Fruit fly (Drosophila melanogaster): ENCODE data around the gene CG16986.

CG16986 gene

dm6 chr3L:2571975-2572374 lies 28.2 kb upstream of the CG16986 start (continued):
- TF ChIP-seq Blimp-1 (GFP tag; optimal IDR thresholded peaks at IDR 0.05) (peak; percentile 39), CG32532 (GFP tag; IDR thresholded peaks at IDR 0.05) (0 out of 2 replicates have a peak, but pooled peaks have one; percentile 54), Side (GFP tag; optimal IDR thresholded peaks at IDR 0.05) (peak; percentile 6), CG33213 (GFP tag; optimal IDR thresholded peaks at IDR 0.05) (peak; percentile 9), Ets65A (GFP tag) (peak; percentile 90), Kr (GFP tag; optimal IDR thresholded peaks at IDR 0.05) (no peak), CG6813 (GFP tag; optimal IDR thresholded peaks at IDR 0.05) (peak; percentile 23), h (optimal IDR thresholded peaks at IDR 0.05) (no peak), tgo (GFP tag; IDR thresholded peaks at IDR 0.05) (peak; percentile 55; the same call in 2 of the 3 replicates), mld (GFP tag; IDR thresholded peaks at IDR 0.05; ENCODE audit: partially characterized antibody) (no peak), abd-A (tag; optimal IDR thresholded peaks at IDR 0.05) (no peak), CG11093 (GFP tag; IDR thresholded peaks at IDR 0.05) (peak; percentile 26; the same call in 1 of the 3 replicates), CG7987 (GFP tag; optimal IDR thresholded peaks at IDR 0.05) (peak; percentile 10), en (GFP tag; optimal IDR thresholded peaks at IDR 0.05) (no peak), HLH3B (GFP tag; IDR thresholded peaks at IDR 0.05) (peak; percentile 74), unpg (GFP tag; optimal IDR thresholded peaks at IDR 0.05) (peak; percentile 32), CG4730 (GFP tag; IDR thresholded peaks at IDR 0.05) (peak; percentile 60), ttk (GFP tag; IDR thresholded peaks at IDR 0.05) (peak; percentile 68), gro (GFP tag; optimal IDR thresholded peaks at IDR 0.05) (peak; percentile 12), prd (optimal IDR thresholded peaks at IDR 0.05) (no peak), prd (GFP tag; IDR thresholded peaks at IDR 0.05) (peak; percentile 57; the same call in 2 of the 3 replicates), CG4820 (GFP tag; optimal IDR thresholded peaks at IDR 0.05) (peak; percentile 21), gsb (GFP tag; IDR thresholded peaks at IDR 0.05) (no peak), CG5245 (GFP tag; optimal IDR thresholded peaks at IDR 0.05) (peak; percentile 3), Rx (GFP tag; IDR thresholded peaks at IDR 0.05) (peak; percentile 14; the same call in 1 of the 2 replicates), dati (GFP tag; IDR thresholded peaks at IDR 0.05) (0 out of 2 replicates have a peak, but pooled peaks have one; percentile 10), fd64A (GFP tag; optimal IDR thresholded peaks at IDR 0.05) (no peak), CG11723 (GFP tag; optimal IDR thresholded peaks at IDR 0.05) (no peak), CG13775 (GFP tag; optimal IDR thresholded peaks at IDR 0.05) (no peak), CG4404 (GFP tag; IDR thresholded peaks at IDR 0.05) (0 out of 2 replicates have a peak, but pooled peaks have one; percentile 15), CG14667 (GFP tag; IDR thresholded peaks at IDR 0.05) (0 out of 2 replicates have a peak, but pooled peaks have one; percentile 26), dysf (GFP tag; IDR thresholded peaks at IDR 0.05) (peak; percentile 74), sisA (GFP tag; IDR thresholded peaks at IDR 0.05) (peak; percentile 60), Hr51 (GFP tag; optimal IDR thresholded peaks at IDR 0.05) (peak in 1 of 2 experiments; percentile 21), CG11456 (GFP tag; IDR thresholded peaks at IDR 0.05) (0 out of 3 replicates have a peak, but pooled peaks have one; percentile 72), Dbx (GFP tag; IDR thresholded peaks at IDR 0.05) (peak; percentile 60; the same call in 2 of the 3 replicates), Doc2 (GFP tag; IDR thresholded peaks at IDR 0.05) (no peak), CG9437 (GFP tag; optimal IDR thresholded peaks at IDR 0.05) (no peak), CG3281 (GFP tag; optimal IDR thresholded peaks at IDR 0.05) (peak; percentile 37), BtbVII (GFP tag; optimal IDR thresholded peaks at IDR 0.05) (no peak), CG17359 (tag; optimal IDR thresholded peaks at IDR 0.05) (peak; percentile 29), sr (GFP tag; IDR thresholded peaks at IDR 0.05) (peak; percentile 29; the same call in 1 of the 3 replicates), Ravus (GFP tag; IDR thresholded peaks at IDR 0.05) (peak; percentile 4; the same call in 1 of the 2 replicates), CG4424 (GFP tag; optimal IDR thresholded peaks at IDR 0.05) (peak; percentile 15), Sry-δ (GFP tag; optimal IDR thresholded peaks at IDR 0.05) (peak; percentile 27), onecut (GFP tag; IDR thresholded peaks at IDR 0.05) (0 out of 2 replicates have a peak, but pooled peaks have one; percentile 5), row (GFP tag; IDR thresholded peaks at IDR 0.05) (peak; percentile 47; the same call in 2 of the 3 replicates), sob (GFP tag; IDR thresholded peaks at IDR 0.05) (peak; percentile 80), CG7839 (tag; optimal IDR thresholded peaks at IDR 0.05) (peak; percentile 46), Xrp1 (GFP tag; IDR thresholded peaks at IDR 0.05) (peak; percentile 56), btn (GFP tag; optimal IDR thresholded peaks at IDR 0.05) (no peak), ro (GFP tag; IDR thresholded peaks at IDR 0.05) (peak; percentile 25; the same call in 1 of the 2 replicates)

Data from whole organism, embryonic.